Fruit fly (Drosophila melanogaster): ENCODE measurements around the gene frc.

Gene frc

DNA sequence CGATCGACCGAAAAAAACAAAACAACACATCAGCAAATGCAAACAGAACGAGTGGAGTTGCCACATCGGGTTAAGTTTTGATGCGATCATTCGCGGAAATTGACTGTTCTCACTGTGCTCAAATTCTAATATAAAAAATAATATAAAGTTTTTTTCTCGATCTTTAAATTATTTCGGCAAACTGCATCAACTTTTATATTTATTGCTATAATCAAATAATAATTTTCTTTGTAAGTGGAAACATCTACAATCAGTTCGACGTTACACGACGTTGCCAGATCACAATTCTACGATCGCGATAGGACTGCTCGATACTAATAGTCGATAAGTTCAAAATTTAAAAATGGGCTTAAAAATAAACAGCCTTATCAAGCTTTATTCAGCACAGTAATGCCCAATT, 4.2 kb downstream of the frc start, which contains the start of gene Gorab (continued):
- TF ChIP-seq dpn (GFP tag; optimal IDR thresholded peaks at IDR 0.05) (peak; percentile 83 to 93), D (optimal IDR thresholded peaks at IDR 0.05) (no peak), D (GFP tag; optimal IDR thresholded peaks at IDR 0.05) (peak; percentile 78), otp (GFP tag; IDR thresholded peaks at IDR 0.05) (peak; percentile 92), pho (GFP tag; optimal IDR thresholded peaks at IDR 0.05) (peak; percentile 79), hkb (optimal IDR thresholded peaks at IDR 0.05) (peak; percentile 22), hkb (GFP tag; IDR thresholded peaks at IDR 0.05) (peak; percentile 81), CG31224 (GFP tag; IDR thresholded peaks at IDR 0.05) (peak; percentile 89), zen2 (GFP tag; IDR thresholded peaks at IDR 0.05; ENCODE audit: partially characterized antibody) (no peak), CG1792 (GFP tag; optimal IDR thresholded peaks at IDR 0.05) (peak; percentile 21), CG8281 (tag; optimal IDR thresholded peaks at IDR 0.05) (peak; percentile 29), CG2129 (GFP tag; IDR thresholded peaks at IDR 0.05; ENCODE audit: partially characterized antibody) (no peak), vvl (GFP tag; IDR thresholded peaks at IDR 0.05) (peak; percentile 97), CG9437 (GFP tag; optimal IDR thresholded peaks at IDR 0.05) (peak; percentile 58), slou (GFP tag; optimal IDR thresholded peaks at IDR 0.05) (peak; percentile 79), trh (GFP tag; optimal IDR thresholded peaks at IDR 0.05) (peak; percentile 72), jumu (GFP tag; optimal IDR thresholded peaks at IDR 0.05) (peak; percentile 35), dimm (GFP tag; IDR thresholded peaks at IDR 0.05) (peak; percentile 87), CG8089 (GFP tag; optimal IDR thresholded peaks at IDR 0.05) (peak; percentile 59), Dad (GFP tag; optimal IDR thresholded peaks at IDR 0.05) (peak; percentile 73), bcd (GFP tag; optimal IDR thresholded peaks at IDR 0.05) (peak; percentile 92), Aef1 (GFP tag; IDR thresholded peaks at IDR 0.05) (peak; percentile 97), CG7839 (tag; optimal IDR thresholded peaks at IDR 0.05) (peak; percentile 91), CG12744 (GFP tag; optimal IDR thresholded peaks at IDR 0.05) (peak; percentile 81), CG14014 (GFP tag; IDR thresholded peaks at IDR 0.05) (peak; percentile 94), Blimp-1 (GFP tag; optimal IDR thresholded peaks at IDR 0.05) (peak; percentile 80), Dll (GFP tag; IDR thresholded peaks at IDR 0.05; ENCODE audit: partially characterized antibody) (peak; percentile 73), CG13287 (GFP tag; IDR thresholded peaks at IDR 0.05; ENCODE audit: partially characterized antibody) (peak; percentile 62), NK7.1 (GFP tag; optimal IDR thresholded peaks at IDR 0.05) (peak; percentile 40), fd96Cb (tag; optimal IDR thresholded peaks at IDR 0.05) (peak; percentile 87), CG9609 (GFP tag; optimal IDR thresholded peaks at IDR 0.05) (peak; percentile 77), TFAM (GFP tag; optimal IDR thresholded peaks at IDR 0.05) (no peak), klu (GFP tag; IDR thresholded peaks at IDR 0.05) (peak; percentile 92), corto (GFP tag; optimal IDR thresholded peaks at IDR 0.05) (peak; percentile 81), bbx (GFP tag; IDR thresholded peaks at IDR 0.05; ENCODE audit: partially characterized antibody) (peak; percentile 56; the same call in 1 of the 2 replicates), Fer1 (GFP tag; optimal IDR thresholded peaks at IDR 0.05) (peak; percentile 60), tap (tag; optimal IDR thresholded peaks at IDR 0.05) (peak; percentile 69), CG34376 (GFP tag; optimal IDR thresholded peaks at IDR 0.05) (no peak), tx (GFP tag; optimal IDR thresholded peaks at IDR 0.05) (peak; percentile 80), bigmax (GFP tag; optimal IDR thresholded peaks at IDR 0.05) (peak; percentile 19), ftz-f1 (GFP tag; optimal IDR thresholded peaks at IDR 0.05) (peak; percentile 2), HLH3B (GFP tag; IDR thresholded peaks at IDR 0.05) (peak; percentile 95), CG3838 (GFP tag; optimal IDR thresholded peaks at IDR 0.05) (peak; percentile 56), CG14050 (GFP tag; IDR thresholded peaks at IDR 0.05) (peak; percentile 91), croc (GFP tag; conservative IDR thresholded peaks at IDR 0.05) (peak; percentile 86), ATbp (GFP tag; optimal IDR thresholded peaks at IDR 0.05) (peak; percentile 50), CG11085 (GFP tag; IDR thresholded peaks at IDR 0.05) (peak; percentile 94), Six4 (GFP tag; optimal IDR thresholded peaks at IDR 0.05) (peak; percentile 78), Max (GFP tag; optimal IDR thresholded peaks at IDR 0.05) (peak; percentile 87), bab2 (GFP tag; optimal IDR thresholded peaks at IDR 0.05) (peak; percentile 83), CG10543 (GFP tag; optimal IDR thresholded peaks at IDR 0.05) (peak; percentile 61), zf30C (GFP tag; optimal IDR thresholded peaks at IDR 0.05) (no peak)
